Worm (Caenorhabditis elegans): ENCODE measurements around the gene C04C11.1.
A peak's percentile ranks its signal among the peaks of the same experiment; 100 is the strongest.
"Not testable (repeated sequence)": the region's sequence is repeated elsewhere in the genome, so short reads cannot be mapped to it uniquely, and the experiment has no call there.

C04C11.1 gene

DNA sequence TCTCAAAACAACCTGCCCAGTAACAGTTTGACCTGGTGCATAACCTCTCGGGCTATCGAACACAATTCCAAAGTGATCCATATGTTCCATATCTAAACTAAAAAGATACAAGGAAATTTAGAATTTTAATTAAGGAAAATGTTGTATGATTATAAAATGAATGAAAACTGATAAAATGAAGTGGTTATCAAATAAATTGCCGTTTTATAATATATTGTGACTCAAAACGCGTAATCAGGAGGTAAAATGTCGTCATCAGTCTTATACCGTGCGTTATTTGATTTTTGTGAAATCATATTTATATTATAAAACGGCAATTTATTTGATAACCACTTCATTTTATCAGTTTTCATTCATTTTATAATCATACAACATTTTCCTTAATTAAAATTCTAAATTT, 40.0 kb upstream of the C04C11.1 start, which contains the start of gene arrd-24:
Gene arrd-24 (minus strand): TSS at position 101 of the 400 bp plus-strand sequence.
- TF ChIP-seq ztf-22 (GFP tag; optimal IDR thresholded peaks at IDR 0.05); F22D6.2 (tag; optimal IDR thresholded peaks at IDR 0.05); let-526 (GFP tag; IDR thresholded peaks at IDR 0.05): not testable (repeated sequence)

DNA sequence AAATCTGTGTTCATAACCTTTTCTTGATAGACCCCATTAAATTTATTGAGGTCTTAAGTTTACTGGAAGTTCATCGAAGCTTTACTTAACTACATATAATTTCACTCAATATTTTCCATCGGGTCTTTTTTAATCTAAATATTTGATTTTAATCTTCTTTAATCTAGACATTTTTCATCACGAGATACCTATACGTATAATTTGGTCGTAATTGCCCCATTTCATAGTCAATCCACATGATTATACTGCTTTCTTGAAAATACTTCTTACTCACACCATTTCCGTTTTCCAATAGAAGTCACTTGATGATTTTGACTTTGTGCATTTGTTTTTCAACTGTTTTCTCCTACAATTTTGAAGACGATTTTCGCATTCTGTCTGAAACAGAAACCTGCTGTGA, 34.1 kb upstream of the C04C11.1 start, which contains the start of gene irld-24:
Gene irld-24 (plus strand): TSS at position 301 of the 400 bp plus-strand sequence.
- TF ChIP-seq hsf-1 (GFP tag; IDR thresholded peaks at IDR 0.05) (no peak), ztf-25 (GFP tag; IDR thresholded peaks at IDR 0.05) (no peak), madf-8 (GFP tag; conservative IDR thresholded peaks at IDR 0.05) (no peak), mxl-1 (tag; optimal IDR thresholded peaks at IDR 0.05) (no peak), pbrm-1 (GFP tag; IDR thresholded peaks at IDR 0.05) (no peak), lin-40 (tag; optimal IDR thresholded peaks at IDR 0.05) (no peak)

DNA sequence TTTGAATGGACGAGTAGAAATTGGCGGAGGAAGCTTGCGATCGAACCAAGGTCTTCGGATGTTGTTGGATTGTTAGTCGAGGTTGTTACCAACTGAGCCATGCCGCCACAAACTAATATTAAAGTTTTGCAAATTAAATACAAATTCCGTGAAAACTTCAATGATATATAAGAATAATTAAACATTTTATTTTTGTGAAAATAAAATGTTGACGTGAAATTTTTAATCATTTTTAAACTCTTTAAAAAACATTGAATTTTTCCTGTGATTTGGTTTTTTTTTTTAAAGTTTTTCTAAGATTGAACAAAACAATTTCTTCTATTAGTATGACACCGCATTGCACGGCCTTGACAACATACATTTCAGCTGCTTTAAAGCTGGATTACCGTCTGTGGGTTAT, 29.7 kb upstream of the C04C11.1 start, which contains the start of gene C31E10.11:
Gene C31E10.11 (minus strand): TSS at position 101 of the 400 bp plus-strand sequence.
- TF ChIP-seq rpc-1 (optimal IDR thresholded peaks at IDR 0.05) (no peak), rpc-1 (tag; optimal IDR thresholded peaks at IDR 0.05) (peak; percentile 56), madf-8 (GFP tag; conservative IDR thresholded peaks at IDR 0.05) (no peak)

DNA sequence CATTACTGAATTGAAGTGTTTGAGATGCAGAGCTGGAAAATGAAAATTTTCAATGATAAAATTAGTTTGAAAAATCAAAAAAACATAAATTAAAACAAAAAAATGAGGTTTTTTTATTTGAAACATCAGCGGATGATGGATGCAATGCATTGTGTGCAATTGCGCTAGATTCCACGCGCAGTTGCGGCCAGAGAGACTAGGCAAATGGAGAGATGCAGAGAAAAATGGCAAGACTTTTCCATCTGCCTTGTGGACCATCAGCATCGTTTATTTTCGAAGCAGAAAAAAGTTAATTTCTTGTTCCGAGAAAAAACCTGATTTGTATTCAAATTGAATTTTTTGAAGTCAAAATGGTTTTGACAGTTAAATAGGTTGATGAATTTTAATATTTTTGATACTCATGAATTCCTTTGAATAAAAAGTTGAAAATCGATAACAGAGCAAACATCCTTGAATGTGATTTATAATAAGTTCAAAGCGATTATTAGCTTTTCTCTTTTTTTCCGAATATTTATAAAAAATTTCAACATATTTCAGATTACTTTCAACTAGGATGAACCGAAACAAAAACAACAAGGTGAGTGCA, 24.5 kb upstream of the C04C11.1 start, which contains the start of the genes C31E10.5 and C31E10.6:
Gene C31E10.5 (minus strand): TSS at position 32 of the 586 bp plus-strand sequence.
Gene C31E10.6 (plus strand): TSS at position 536 of the 586 bp plus-strand sequence.
- no peak for TF ChIP-seq B0035.1 (tag; optimal IDR thresholded peaks at IDR 0.05)
- TF ChIP-seq hmg-1.2 (GFP tag; IDR thresholded peaks at IDR 0.05) = peak; percentile 85

DNA sequence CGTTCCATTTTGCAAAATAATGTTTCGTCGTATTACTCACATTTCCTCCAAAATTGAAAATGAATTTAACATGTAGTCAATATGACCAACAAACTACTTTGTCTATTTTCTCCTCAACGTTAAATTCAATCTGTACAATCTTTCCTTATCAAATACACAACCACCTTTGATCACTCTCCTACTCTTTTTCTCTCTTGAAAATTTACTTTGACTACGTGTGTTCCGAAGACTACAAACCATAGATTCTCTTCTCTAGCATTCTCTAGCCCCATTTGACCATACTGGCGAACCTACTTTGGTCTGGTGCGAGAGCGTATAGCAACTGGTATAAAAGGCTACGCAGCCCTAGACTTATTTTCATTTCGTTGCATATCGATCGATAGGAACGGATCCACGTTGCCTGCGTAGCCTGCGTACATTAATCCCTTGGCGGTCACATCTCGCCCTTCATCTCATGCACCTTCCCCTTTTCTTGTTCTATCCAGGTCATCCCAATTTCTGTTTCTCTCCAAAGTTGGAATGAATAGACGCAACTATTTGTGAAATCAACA, 20.1 kb upstream of the C04C11.1 start:
- TF ChIP-seq lin-40 (tag; optimal IDR thresholded peaks at IDR 0.05) (peak; percentile 9), nfya-1 (tag; optimal IDR thresholded peaks at IDR 0.05; ENCODE audit: borderline replicate concordance, insufficient read depth) (no peak), nhr-80 (tag; optimal IDR thresholded peaks at IDR 0.05) (peak; percentile 78)

DNA sequence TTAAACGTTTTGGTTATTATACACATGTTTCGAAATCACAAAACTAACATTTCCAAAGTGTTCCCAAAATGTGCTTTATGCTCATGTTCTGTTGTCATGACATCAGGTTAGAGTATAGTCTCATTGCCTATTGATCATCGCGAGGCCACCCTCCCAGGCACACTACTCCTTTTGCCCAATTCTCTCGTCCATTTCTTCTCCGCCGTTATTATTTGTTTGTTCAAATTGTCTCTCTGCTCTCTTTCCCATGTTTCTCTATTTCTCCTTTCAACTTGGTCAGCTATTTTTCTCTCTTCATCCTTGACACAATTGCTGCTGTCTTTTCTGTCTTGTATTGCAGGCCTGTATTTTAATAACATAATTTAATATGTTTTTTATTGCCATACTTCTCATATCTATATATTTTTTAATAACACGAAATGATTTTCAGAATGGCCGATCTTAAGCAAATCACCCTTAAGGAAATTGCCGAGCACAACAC, 18.9 kb upstream of the C04C11.1 start, which contains the start of gene cytb-5.1:
Gene cytb-5.1 (plus strand): TSS at position 431 of the 481 bp plus-strand sequence.
- TF ChIP-seq mcd-1 (GFP tag; IDR thresholded peaks at IDR 0.05) (0 out of 2 replicates have a peak, but pooled peaks have one; percentile 33), F52B5.7 (tag; optimal IDR thresholded peaks at IDR 0.05) (no peak), let-607 (tag; optimal IDR thresholded peaks at IDR 0.05) (no peak), nfyb-1 (GFP tag; IDR thresholded peaks at IDR 0.05) (0 out of 2 replicates have a peak, but pooled peaks have one; percentile 52), pbrm-1 (GFP tag; IDR thresholded peaks at IDR 0.05) (0 out of 2 replicates have a peak, but pooled peaks have one; percentile 18), madf-8 (GFP tag; conservative IDR thresholded peaks at IDR 0.05) (no peak), atf-7 (tag; optimal IDR thresholded peaks at IDR 0.05) (no peak), xnd-1 (tag; optimal IDR thresholded peaks at IDR 0.05) (no peak), gei-17 (GFP tag; optimal IDR thresholded peaks at IDR 0.05) (no peak), lin-26 (GFP tag; IDR thresholded peaks at IDR 0.05) (no peak), die-1 (tag; optimal IDR thresholded peaks at IDR 0.05) (no peak), lin-54 (GFP tag; optimal IDR thresholded peaks at IDR 0.05) (peak; percentile 14), lin-40 (tag; optimal IDR thresholded peaks at IDR 0.05) (peak; percentile 10), attf-5 (GFP tag; optimal IDR thresholded peaks at IDR 0.05) (peak; percentile 10), cebp-2 (GFP tag; IDR thresholded peaks at IDR 0.05) (no peak), F39B2.1 (GFP tag; IDR thresholded peaks at IDR 0.05) (no peak), unc-62 (GFP tag; optimal IDR thresholded peaks at IDR 0.05) (no peak), rpc-1 (optimal IDR thresholded peaks at IDR 0.05) (no peak), rpc-1 (tag; optimal IDR thresholded peaks at IDR 0.05) (no peak), snpc-4 (GFP tag; optimal IDR thresholded peaks at IDR 0.05) (no peak), snpc-4 (tag; optimal IDR thresholded peaks at IDR 0.05) (peak in 1 of 4 experiments; percentile 16), lin-35 (GFP tag; optimal IDR thresholded peaks at IDR 0.05) (no peak), lsl-1 (GFP tag; optimal IDR thresholded peaks at IDR 0.05) (no peak), ekl-4 (GFP tag; IDR thresholded peaks at IDR 0.05) (no peak), nhr-80 (tag; optimal IDR thresholded peaks at IDR 0.05) (peak; percentile 63), ceh-58 (GFP tag; IDR thresholded peaks at IDR 0.05) (no peak), efl-1 (GFP tag; optimal IDR thresholded peaks at IDR 0.05) (no peak), egl-18 (GFP tag; IDR thresholded peaks at IDR 0.05) (no peak)

Data from whole organism, young adult.